Worm (Caenorhabditis elegans): ENCODE measurements around the gene scl-25.
A peak's percentile ranks its signal among the peaks of the same experiment; 100 is the strongest.

scl-25 gene

DNA sequence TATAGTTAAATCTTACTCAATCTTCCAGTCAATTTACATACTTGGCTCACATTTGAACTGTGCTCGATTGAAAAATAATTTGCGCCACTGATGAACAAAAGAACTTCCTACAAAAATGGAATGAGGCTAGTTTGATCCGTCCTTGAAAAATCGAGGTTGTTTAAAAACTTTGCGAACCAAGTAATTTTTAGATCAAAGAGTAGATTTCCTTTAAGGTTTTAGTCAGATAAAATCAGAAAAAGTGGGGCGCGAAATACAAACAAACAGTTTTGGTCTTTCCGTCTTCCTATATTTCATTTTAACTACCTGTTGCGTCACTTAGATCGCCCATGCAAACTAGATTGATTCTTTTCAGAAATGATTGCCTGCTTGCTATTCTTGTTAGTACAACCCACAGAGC lies 23.6 kb upstream of the scl-25 start, which contains the start of gene Y68A4A.10 (continued):
- TF ChIP-seq lag-1 (GFP tag; IDR thresholded peaks at IDR 0.05), result no peak
- TF ChIP-seq C06A6.2 (GFP tag; conservative IDR thresholded peaks at IDR 0.05), result no peak
- TF ChIP-seq Y53G8AR.9 (GFP tag; conservative IDR thresholded peaks at IDR 0.05), result no peak
- TF ChIP-seq F55B11.4 (tag; optimal IDR thresholded peaks at IDR 0.05; ENCODE audit: borderline replicate concordance, insufficient read depth), result no peak
- no peak for TF ChIP-seq madf-6 (GFP tag; IDR thresholded peaks at IDR 0.05)
- no peak for TF ChIP-seq zfh-2 (GFP tag; conservative IDR thresholded peaks at IDR 0.05)
- no peak for TF ChIP-seq mes-4 (tag; optimal IDR thresholded peaks at IDR 0.05)

DNA sequence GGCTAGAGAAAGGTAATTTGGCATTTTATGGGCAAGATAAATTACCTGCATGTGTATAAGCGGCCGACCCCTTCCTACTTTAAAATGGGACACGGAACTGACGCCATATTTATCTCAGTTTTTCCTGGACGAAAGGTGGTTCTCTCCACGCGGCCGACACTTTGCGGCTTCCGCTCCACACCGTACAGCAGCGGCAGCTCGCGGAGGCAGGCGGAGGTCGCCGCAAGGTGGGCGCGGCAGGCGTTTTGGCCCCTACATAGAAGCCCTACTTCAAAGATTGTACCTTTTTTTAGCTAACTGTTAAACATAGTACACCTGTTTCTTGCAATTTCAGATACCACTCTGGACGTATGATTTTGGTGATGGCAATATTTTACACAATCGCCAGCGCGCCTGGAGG lies 19.0 kb upstream of the scl-25 start:
- TF ChIP-seq madf-3 (GFP tag; IDR thresholded peaks at IDR 0.05), result 0 out of 2 replicates have a peak, but pooled peaks have one; percentile 48
- TF ChIP-seq attf-3 (GFP tag; conservative IDR thresholded peaks at IDR 0.05), result 0 out of 2 replicates have a peak, but pooled peaks have one; percentile 11
- no peak for TF ChIP-seq F55B11.4 (tag; optimal IDR thresholded peaks at IDR 0.05; ENCODE audit: borderline replicate concordance, insufficient read depth)
- no peak for TF ChIP-seq snpc-4 (GFP tag; optimal IDR thresholded peaks at IDR 0.05)
- TF ChIP-seq snpc-4 (tag; optimal IDR thresholded peaks at IDR 0.05), result peak in 1 of 4 experiments; percentile 31
- peak; percentile 92 for TF ChIP-seq zfh-2 (GFP tag; conservative IDR thresholded peaks at IDR 0.05)
- TF ChIP-seq snpc-1.1 (tag; optimal IDR thresholded peaks at IDR 0.05; ENCODE audit: insufficient read depth), result no peak
- TF ChIP-seq hlh-12 (tag; optimal IDR thresholded peaks at IDR 0.05), result no peak

- no peak for TF ChIP-seq snpc-3.4 (tag; optimal IDR thresholded peaks at IDR 0.05)
- no peak for TF ChIP-seq ceh-40 (GFP tag; IDR thresholded peaks at IDR 0.05)
- no peak for TF ChIP-seq D2030.7 (GFP tag; IDR thresholded peaks at IDR 0.05)
- TF ChIP-seq F52B5.7 (tag; optimal IDR thresholded peaks at IDR 0.05), result no peak
- no peak for TF ChIP-seq ceh-91 (GFP tag; IDR thresholded peaks at IDR 0.05)
- no peak for TF ChIP-seq F39B2.1 (GFP tag; IDR thresholded peaks at IDR 0.05)
- TF ChIP-seq bed-2 (GFP tag; IDR thresholded peaks at IDR 0.05), result no peak
- no peak for TF ChIP-seq tlf-1 (GFP tag; optimal IDR thresholded peaks at IDR 0.05)
- no peak for TF ChIP-seq dpff-1 (tag; optimal IDR thresholded peaks at IDR 0.05)
- no peak for TF ChIP-seq hlh-12 (tag; optimal IDR thresholded peaks at IDR 0.05)
Observed at ce11 chrV:17208045-17208444, 17.4 kb upstream of the scl-25 start, which contains the start of gene Y68A4A.13. Y68A4A.13 (minus strand) TSS chrV:17208145.

ce11 chrV:17211989-17212731 lies 13.3 kb upstream of the scl-25 start, which contains the start of gene srh-236:
srh-236 (minus strand) TSS chrV:17212039.
- TF ChIP-seq lin-26 (GFP tag; IDR thresholded peaks at IDR 0.05), result no peak
- TF ChIP-seq K11D2.4 (GFP tag; IDR thresholded peaks at IDR 0.05), result no peak
- no peak for TF ChIP-seq ccch-3 (GFP tag; optimal IDR thresholded peaks at IDR 0.05)
- TF ChIP-seq nfyb-1 (GFP tag; IDR thresholded peaks at IDR 0.05), result no peak
- TF ChIP-seq F37B4.10 (GFP tag; IDR thresholded peaks at IDR 0.05), result 0 out of 2 replicates have a peak, but pooled peaks have one; percentile 54
- TF ChIP-seq aptf-2 (GFP tag; conservative IDR thresholded peaks at IDR 0.05), result no peak
- no peak for TF ChIP-seq nhr-80 (tag; optimal IDR thresholded peaks at IDR 0.05)
- no peak for TF ChIP-seq ceh-27 (GFP tag; optimal IDR thresholded peaks at IDR 0.05)
- no peak for TF ChIP-seq K12H6.12 (tag; optimal IDR thresholded peaks at IDR 0.05)
- no peak for TF ChIP-seq repo-1 (tag; optimal IDR thresholded peaks at IDR 0.05)
- TF ChIP-seq egl-44 (GFP tag; IDR thresholded peaks at IDR 0.05), result no peak
- TF ChIP-seq egrh-3 (GFP tag; IDR thresholded peaks at IDR 0.05), result peak; percentile 45; the same call in 1 of the 2 replicates
- no peak for TF ChIP-seq hmg-20 (GFP tag; IDR thresholded peaks at IDR 0.05)
- no peak for TF ChIP-seq ceh-79 (tag; optimal IDR thresholded peaks at IDR 0.05)
- TF ChIP-seq snpc-4 (GFP tag; optimal IDR thresholded peaks at IDR 0.05), result no peak
- TF ChIP-seq snpc-4 (tag; optimal IDR thresholded peaks at IDR 0.05), result peak in 2 of 4 experiments; percentile 35
- no peak for TF ChIP-seq sea-2 (GFP tag; IDR thresholded peaks at IDR 0.05)
- TF ChIP-seq hlh-12 (tag; optimal IDR thresholded peaks at IDR 0.05), result no peak
- TF ChIP-seq Y95B8A.8 (GFP tag; IDR thresholded peaks at IDR 0.05), result no peak
- TF ChIP-seq unc-130 (GFP tag; optimal IDR thresholded peaks at IDR 0.05), result no peak
- TF ChIP-seq madf-10 (tag; optimal IDR thresholded peaks at IDR 0.05), result no peak
- TF ChIP-seq dpl-1 (GFP tag; optimal IDR thresholded peaks at IDR 0.05), result no peak
- TF ChIP-seq him-1 (tag; optimal IDR thresholded peaks at IDR 0.05), result no peak
- TF ChIP-seq fkh-3 (tag; optimal IDR thresholded peaks at IDR 0.05), result no peak
